Fruit fly (Drosophila melanogaster) whole organism, adult: ENCODE measurements around the gene CG6688.

Experiments
- CG11617 ChIP-seq: fragments of 200-800 bp; sonication (Bioruptor generic); optimal IDR thresholded peaks from 2 replicates; lab custom pipeline; 2017; ENCODE audit warnings: mild to moderate bottlenecking, missing biosample characterization, missing genetic modification reagents, missing genetic modification characterization
- CG12768 ChIP-seq: fragments of 200-800 bp; sonication (Bioruptor generic); optimal IDR thresholded peaks from 2 replicates; lab custom pipeline; 2017; ENCODE audit warnings: missing biosample characterization, missing genetic modification characterization, mild to moderate bottlenecking, moderate library complexity, missing genetic modification reagents
- CG14711 ChIP-seq: fragments of 200-800 bp; sonication (Bioruptor generic); optimal IDR thresholded peaks from 2 replicates; lab custom pipeline; 2018; ENCODE audit warnings: missing biosample characterization, mild to moderate bottlenecking, missing genetic modification characterization, moderate library complexity
- CG1620 ChIP-seq: fragments of 200-800 bp; sonication (Bioruptor generic); optimal IDR thresholded peaks from 2 replicates; lab custom pipeline; 2016; ENCODE audit warnings: missing biosample characterization, missing genetic modification characterization
- CG33017 ChIP-seq: fragments of 200-800 bp; sonication (Bioruptor generic); optimal IDR thresholded peaks from 2 replicates; lab custom pipeline; 2018; ENCODE audit warnings: missing biosample characterization, mild to moderate bottlenecking, missing genetic modification characterization, moderate library complexity
- CG5204 ChIP-seq: fragments of 200-800 bp; sonication (Bioruptor generic); optimal IDR thresholded peaks from 2 replicates; lab custom pipeline; 2016; ENCODE audit warnings: missing biosample characterization, missing genetic modification characterization
- CG7045 ChIP-seq: fragments of 200-800 bp; sonication (Bioruptor generic); optimal IDR thresholded peaks from 2 replicates; lab custom pipeline; 2017; ENCODE audit warnings: missing biosample characterization, mild to moderate bottlenecking, missing genetic modification characterization
- CG7101 ChIP-seq: fragments of 200-800 bp; sonication (Bioruptor generic); optimal IDR thresholded peaks from 2 replicates; lab custom pipeline; 2018; ENCODE audit warnings: missing biosample characterization, mild to moderate bottlenecking, missing genetic modification characterization, moderate library complexity
- Clk ChIP-seq: fragments of 200-800 bp; sonication (Bioruptor generic); optimal IDR thresholded peaks from 2 replicates; lab custom pipeline; 2017; ENCODE audit warnings: missing biosample characterization, missing genetic modification characterization
- Crg-1 ChIP-seq: fragments of 200-800 bp; sonication (Bioruptor generic); optimal IDR thresholded peaks from 2 replicates; lab custom pipeline; 2016; ENCODE audit warnings: missing biosample characterization, missing genetic modification characterization
- Hr96 ChIP-seq: fragments of 200-800 bp; sonication (Bioruptor generic); optimal IDR thresholded peaks from 2 replicates; lab custom pipeline; 2016; ENCODE audit warnings: missing biosample characterization, missing genetic modification characterization
- Mnt ChIP-seq: fragments of 200-800 bp; sonication (Bioruptor generic); optimal IDR thresholded peaks from 2 replicates; lab custom pipeline; 2016; ENCODE audit warnings: missing biosample characterization, mild to moderate bottlenecking, missing genetic modification characterization
- bab1 ChIP-seq: fragments of 200-800 bp; sonication (Bioruptor generic); optimal IDR thresholded peaks from 3 replicates; lab custom pipeline; 2019; ENCODE audit warnings: missing biosample characterization, mild to moderate bottlenecking, missing genetic modification characterization, moderate library complexity
- cic ChIP-seq: fragments of 200-800 bp; sonication (Bioruptor generic); optimal IDR thresholded peaks from 2 replicates; lab custom pipeline; 2017; ENCODE audit warnings: missing biosample characterization, mild to moderate bottlenecking, missing genetic modification characterization, moderate library complexity
- cnc ChIP-seq, 2 experiments: fragments of >200 bp; optimal IDR thresholded peaks; 2 replicates each; lab custom pipeline; 2017
- kay ChIP-seq: fragments of 200-800 bp; sonication (Bioruptor generic); peaks from one replicate; lab custom pipeline; 2016; ENCODE audit warnings: missing biosample characterization, missing genetic modification characterization, borderline replicate concordance
- ovo ChIP-seq: fragments of 200-800 bp; sonication (Bioruptor generic); optimal IDR thresholded peaks from 2 replicates; lab custom pipeline; 2016; ENCODE audit warnings: missing biosample characterization, missing genetic modification characterization
- pad ChIP-seq: fragments of 200-800 bp; sonication (Bioruptor generic); optimal IDR thresholded peaks from 3 replicates; lab custom pipeline; 2017; ENCODE audit warnings: missing biosample characterization, missing genetic modification characterization, mild to moderate bottlenecking, moderate library complexity, missing genetic modification reagents
- tj ChIP-seq: fragments of 200-800 bp; sonication (Bioruptor generic); optimal IDR thresholded peaks from 3 replicates; lab custom pipeline; 2017; ENCODE audit warnings: missing biosample characterization, mild to moderate bottlenecking, missing genetic modification characterization, moderate library complexity
- toe ChIP-seq: fragments of 200-800 bp; sonication (Bioruptor generic); optimal IDR thresholded peaks from 2 replicates; lab custom pipeline; 2016; ENCODE audit warnings: missing biosample characterization, missing genetic modification characterization

CG6688 gene

DNA sequence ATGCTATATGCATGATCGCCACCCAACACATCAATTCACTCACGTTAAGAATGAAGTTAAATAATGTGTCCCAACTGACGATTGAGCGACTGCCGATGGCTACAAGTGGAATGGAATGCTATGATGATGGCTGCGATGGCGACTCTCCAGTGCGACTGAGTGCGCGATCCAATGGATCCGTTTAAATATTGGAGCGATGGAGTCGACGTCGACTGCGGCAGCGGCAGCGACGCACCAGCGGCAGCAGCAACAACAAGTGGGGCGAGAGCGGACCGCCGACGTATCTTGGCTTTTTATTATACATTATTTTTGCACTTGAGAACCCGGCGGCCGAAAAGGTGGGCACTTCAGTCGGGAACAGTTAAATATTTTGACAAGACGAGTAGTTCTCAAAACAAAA is 45.2 kb downstream of the CG6688 start:
- peak; percentile 2 for TF ChIP-seq bab1 (GFP tag; lab: Kevin White, UChicago)
- TF ChIP-seq CG33017 (tag; lab: Kevin White, UChicago) = no peak

DNA sequence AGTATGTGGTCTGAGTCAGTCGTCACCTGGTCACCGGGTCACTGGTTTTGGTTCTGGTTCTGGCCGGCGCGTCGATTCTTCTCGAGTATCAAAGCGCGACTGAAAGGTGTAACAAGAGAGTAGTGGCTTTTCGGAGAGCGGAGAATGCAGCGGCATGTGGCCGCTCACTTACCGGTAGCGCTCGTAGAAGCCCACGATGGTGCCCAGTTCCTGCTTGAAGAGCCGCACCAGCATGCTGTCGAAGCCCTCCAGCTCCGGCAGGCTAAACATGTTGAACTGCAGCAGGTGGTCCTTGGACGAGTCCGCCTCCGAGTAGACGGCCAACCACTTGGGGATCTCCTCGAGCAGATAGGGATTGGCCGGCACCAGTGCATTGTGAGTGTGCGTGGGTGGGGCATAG is 46.6 kb downstream of the CG6688 start, which contains the start of gene Ctns:
Ctns (minus strand) TSS at position 101 of the 400 bp plus-strand sequence.
- TF ChIP-seq CG7045 (GFP tag; lab: Kevin White, UChicago) = no peak
- TF ChIP-seq kay (GFP tag; lab: Kevin White, UChicago) = no peak
- TF ChIP-seq CG14711 (tag; lab: Kevin White, UChicago) = no peak
- TF ChIP-seq CG1620 (GFP tag; lab: Kevin White, UChicago) = no peak
- TF ChIP-seq cnc (optimal IDR thresholded peaks at IDR 0.05; lab: Kevin White, UChicago) = no peak
- TF ChIP-seq bab1 (GFP tag; lab: Kevin White, UChicago) = no peak
- no peak for TF ChIP-seq CG5204 (GFP tag; lab: Kevin White, UChicago)
- TF ChIP-seq pad (GFP tag; lab: Kevin White, UChicago) = no peak
- no peak for TF ChIP-seq CG7101
- TF ChIP-seq Hr96 = no peak
- TF ChIP-seq Crg-1 (GFP tag; lab: Kevin White, UChicago) = no peak
- TF ChIP-seq cic (GFP tag; lab: Kevin White, UChicago) = no peak
- TF ChIP-seq ovo (GFP tag; lab: Kevin White, UChicago) = no peak
- no peak for TF ChIP-seq CG12768
- no peak for TF ChIP-seq Clk
- TF ChIP-seq Mnt = no peak
- no peak for TF ChIP-seq tj (GFP tag; lab: Kevin White, UChicago)
- no peak for TF ChIP-seq toe (GFP tag; lab: Kevin White, UChicago)

DNA sequence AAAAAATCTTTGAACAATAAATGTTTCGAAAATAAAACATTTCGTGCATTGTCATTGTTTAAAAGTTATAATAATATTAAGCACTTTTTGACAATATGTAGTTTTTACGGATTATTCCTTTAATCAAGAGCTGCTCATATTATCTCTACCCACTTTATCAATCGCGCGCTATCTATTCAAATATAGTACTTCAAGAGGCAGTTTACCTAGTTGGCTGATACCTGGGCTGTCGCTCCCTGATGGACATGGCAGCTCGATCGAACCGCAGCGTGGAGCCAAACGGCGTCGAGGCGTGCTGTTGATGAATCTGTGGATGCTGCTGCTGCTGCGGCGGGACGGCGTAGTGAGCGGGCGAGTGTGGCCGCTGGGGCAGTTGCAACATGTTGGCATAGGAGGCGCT is 48.0 kb downstream of the CG6688 start:
- no peak for TF ChIP-seq kay (GFP tag; lab: Kevin White, UChicago)
- no peak for TF ChIP-seq Hr96
- no peak for TF ChIP-seq CG33017 (tag; lab: Kevin White, UChicago)
- TF ChIP-seq pad (GFP tag; lab: Kevin White, UChicago) = no peak
- no peak for TF ChIP-seq CG14711 (tag; lab: Kevin White, UChicago)

DNA sequence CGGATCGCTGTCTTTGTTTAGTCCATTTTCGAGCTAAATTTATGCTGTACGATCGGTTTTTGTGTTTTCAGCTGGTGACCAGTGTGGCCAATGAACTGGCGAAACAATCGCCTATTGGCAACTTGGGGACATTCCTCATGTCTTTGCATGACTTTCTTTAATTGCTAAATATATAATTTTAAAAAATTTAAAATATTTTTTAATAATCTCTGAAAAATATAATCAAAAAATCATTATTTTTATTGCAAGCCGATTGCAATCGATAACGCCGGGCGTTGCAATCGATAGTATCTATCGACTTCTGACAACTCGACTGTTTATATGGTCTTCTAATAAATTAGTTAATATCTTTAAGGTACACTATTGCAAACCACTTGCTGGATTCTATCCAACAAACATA is 49.0 kb downstream of the CG6688 start, which contains the start of the genes sav and Ublcp1:
sav (minus strand) TSS at position 96 of the 400 bp plus-strand sequence.
Ublcp1 (plus strand) TSS at position 285 of the 400 bp plus-strand sequence.
- TF ChIP-seq Clk (no peak), CG1620 (GFP tag; lab: Kevin White, UChicago) (no peak), kay (GFP tag; lab: Kevin White, UChicago) (no peak), CG12768 (no peak), Hr96 (no peak), cnc (optimal IDR thresholded peaks at IDR 0.05; lab: Kevin White, UChicago) (no peak), cic (GFP tag; lab: Kevin White, UChicago) (no peak), CG5204 (GFP tag; lab: Kevin White, UChicago) (no peak), Crg-1 (GFP tag; lab: Kevin White, UChicago) (peak; percentile 0), toe (GFP tag; lab: Kevin White, UChicago) (no peak), Mnt (no peak), CG14711 (tag; lab: Kevin White, UChicago) (peak; percentile 58), pad (GFP tag; lab: Kevin White, UChicago) (no peak), CG11617 (GFP tag; lab: Kevin White, UChicago) (peak; percentile 9), CG7101 (peak; percentile 4), tj (GFP tag; lab: Kevin White, UChicago) (peak; percentile 43), ovo (GFP tag; lab: Kevin White, UChicago) (no peak), CG7045 (GFP tag; lab: Kevin White, UChicago) (no peak), CG33017 (tag; lab: Kevin White, UChicago) (peak; percentile 10), bab1 (GFP tag; lab: Kevin White, UChicago) (no peak)
